Fruit fly (Drosophila melanogaster): ENCODE results near the gene Mat89Ba.

The Mat89Ba gene

DNA sequence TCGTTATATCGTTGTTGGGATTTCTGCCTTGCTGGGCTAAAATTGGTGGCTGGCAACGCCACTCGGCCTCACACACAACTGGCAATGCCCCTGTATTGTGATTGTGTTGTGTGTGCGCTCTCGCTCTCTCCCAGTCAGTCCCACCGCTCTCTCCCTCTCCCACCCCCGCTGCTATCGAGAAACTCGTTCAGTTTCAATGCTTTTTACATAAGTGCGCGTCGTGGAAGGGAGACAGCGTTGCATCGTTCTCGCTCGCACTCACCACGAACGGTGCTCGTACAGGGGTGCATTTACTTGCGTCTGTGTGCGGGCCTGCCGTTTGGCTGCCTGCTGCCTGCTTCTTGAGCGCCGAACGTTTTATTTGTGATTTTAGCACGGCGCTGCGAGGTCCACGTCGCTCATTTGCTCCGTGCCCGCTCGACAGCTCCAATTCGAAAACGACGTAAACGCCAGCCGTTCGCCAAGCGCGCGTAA, 29.7 kb downstream of the Mat89Ba start (continued):
- TF ChIP-seq caup (GFP tag; optimal IDR thresholded peaks at IDR 0.05; ENCODE audit: severe bottlenecking), result peak; percentile 4
- no peak for TF ChIP-seq CG10366 (GFP tag; IDR thresholded peaks at IDR 0.05)
- no peak for TF ChIP-seq dati (GFP tag; IDR thresholded peaks at IDR 0.05)
- no peak for TF ChIP-seq HLH54F (GFP tag; optimal IDR thresholded peaks at IDR 0.05)
- TF ChIP-seq Ets65A (GFP tag), result peak; percentile 91
- TF ChIP-seq stc (GFP tag; IDR thresholded peaks at IDR 0.05), result no peak
- TF ChIP-seq Dip3 (GFP tag; optimal IDR thresholded peaks at IDR 0.05), result no peak
- TF ChIP-seq CG31441 (GFP tag; IDR thresholded peaks at IDR 0.05), result no peak
- TF ChIP-seq Dip2 (GFP tag; IDR thresholded peaks at IDR 0.05), result no peak
- peak; percentile 27 for TF ChIP-seq CG6254 (GFP tag; optimal IDR thresholded peaks at IDR 0.05)
- TF ChIP-seq Trl (optimal IDR thresholded peaks at IDR 0.05), result peak; percentile 95 to 97
- TF ChIP-seq Trl (GFP tag; optimal IDR thresholded peaks at IDR 0.05), result peak; percentile 70
- no peak for TF ChIP-seq chm (GFP tag; IDR thresholded peaks at IDR 0.05)
- TF ChIP-seq CG12942 (GFP tag; optimal IDR thresholded peaks at IDR 0.05), result no peak
- TF ChIP-seq CG10209 (GFP tag; optimal IDR thresholded peaks at IDR 0.05), result peak; percentile 60
- TF ChIP-seq ato (GFP tag; IDR thresholded peaks at IDR 0.05; ENCODE audit: partially characterized antibody), result no peak
- TF ChIP-seq nom (GFP tag; optimal IDR thresholded peaks at IDR 0.05), result peak; percentile 90
- no peak for TF ChIP-seq tin (GFP tag; optimal IDR thresholded peaks at IDR 0.05)
- TF ChIP-seq Meics (GFP tag; optimal IDR thresholded peaks at IDR 0.05), result peak; percentile 44
- TF ChIP-seq CG14050 (GFP tag; IDR thresholded peaks at IDR 0.05), result no peak
- TF ChIP-seq B-H2 (GFP tag; optimal IDR thresholded peaks at IDR 0.05), result peak; percentile 36
- TF ChIP-seq CG13123 (GFP tag; optimal IDR thresholded peaks at IDR 0.05), result no peak
- TF ChIP-seq zfh1 (GFP tag; IDR thresholded peaks at IDR 0.05), result no peak
- TF ChIP-seq CG8944 (GFP tag; optimal IDR thresholded peaks at IDR 0.05), result no peak
- TF ChIP-seq fd96Cb (tag; optimal IDR thresholded peaks at IDR 0.05), result no peak
- no peak for TF ChIP-seq CG4730 (GFP tag; IDR thresholded peaks at IDR 0.05)
- no peak for TF ChIP-seq Dek (tag; optimal IDR thresholded peaks at IDR 0.05)
- TF ChIP-seq Antp (GFP tag; optimal IDR thresholded peaks at IDR 0.05), result peak; percentile 6
- TF ChIP-seq Gsc (GFP tag; IDR thresholded peaks at IDR 0.05), result no peak
- no peak for TF ChIP-seq CG1233 (GFP tag; optimal IDR thresholded peaks at IDR 0.05)
- TF ChIP-seq zen2 (GFP tag; IDR thresholded peaks at IDR 0.05; ENCODE audit: partially characterized antibody), result no peak
- peak; percentile 57 for TF ChIP-seq CG6683 (GFP tag; optimal IDR thresholded peaks at IDR 0.05)
- TF ChIP-seq CG30403 (GFP tag; optimal IDR thresholded peaks at IDR 0.05), result no peak
- no peak for TF ChIP-seq pan (optimal IDR thresholded peaks at IDR 0.05)
- no peak for TF ChIP-seq pan (GFP tag; optimal IDR thresholded peaks at IDR 0.05 in 1 of 2, IDR thresholded peaks at IDR 0.05 in 1 of 2)
- no peak for TF ChIP-seq usp (GFP tag; optimal IDR thresholded peaks at IDR 0.05)
- peak; percentile 33 for TF ChIP-seq maf-S (GFP tag; optimal IDR thresholded peaks at IDR 0.05)
- no peak for TF ChIP-seq croc (GFP tag; conservative IDR thresholded peaks at IDR 0.05)
- no peak for TF ChIP-seq GATAe (GFP tag; conservative IDR thresholded peaks at IDR 0.05)
- TF ChIP-seq NC2β (GFP tag; optimal IDR thresholded peaks at IDR 0.05), result peak; percentile 5
- no peak for TF ChIP-seq Lhr (GFP tag; optimal IDR thresholded peaks at IDR 0.05)
- TF ChIP-seq bigmax (GFP tag; optimal IDR thresholded peaks at IDR 0.05), result peak; percentile 21
- TF ChIP-seq hbn (GFP tag; IDR thresholded peaks at IDR 0.05; ENCODE audit: partially characterized antibody), result no peak
- TF ChIP-seq Nf-YA (GFP tag; IDR thresholded peaks at IDR 0.05), result no peak
- TF ChIP-seq Mrtf (GFP tag; IDR thresholded peaks at IDR 0.05), result no peak
- no peak for TF ChIP-seq eyg (GFP tag; optimal IDR thresholded peaks at IDR 0.05)
- no peak for TF ChIP-seq pnt (GFP tag; optimal IDR thresholded peaks at IDR 0.05)
- TF ChIP-seq CG6765 (GFP tag; optimal IDR thresholded peaks at IDR 0.05), result peak; percentile 35
- peak; percentile 84 for TF ChIP-seq CG7987 (GFP tag; optimal IDR thresholded peaks at IDR 0.05)
- TF ChIP-seq vvl (GFP tag; IDR thresholded peaks at IDR 0.05), result no peak
- peak; percentile 31 for TF ChIP-seq MTF-1 (GFP tag; optimal IDR thresholded peaks at IDR 0.05; ENCODE audit: borderline replicate concordance)
- TF ChIP-seq CG8924 (tag; optimal IDR thresholded peaks at IDR 0.05), result peak; percentile 72
